Worm (Caenorhabditis elegans): Measurements from ENCODE around the gene F41C6.4.

DNA sequence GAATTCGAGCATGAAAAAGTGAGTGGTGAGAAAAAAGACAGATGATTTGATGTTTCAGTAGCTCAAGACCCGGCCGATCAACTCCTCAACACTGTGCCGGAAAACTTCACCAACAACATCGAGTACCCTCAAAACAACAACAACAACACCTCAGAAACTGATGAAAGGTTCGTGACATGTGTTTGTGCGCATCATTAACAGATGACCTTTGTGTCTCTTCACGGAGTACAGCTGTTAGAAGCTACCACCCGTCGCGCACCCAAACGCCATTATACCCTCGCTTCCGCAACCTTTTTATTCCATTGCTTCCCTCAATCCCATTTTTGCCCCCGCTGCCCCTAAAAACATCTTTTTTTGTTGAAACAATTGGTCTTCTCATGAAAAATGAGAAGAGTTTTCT lies 40.7 kb upstream of the F41C6.4 start:
- TF ChIP-seq nfya-1 (tag; optimal IDR thresholded peaks at IDR 0.05) (no peak), sdc-2 (tag; optimal IDR thresholded peaks at IDR 0.05) (no peak), pha-2 (tag; optimal IDR thresholded peaks at IDR 0.05) (no peak), rnt-1 (tag; optimal IDR thresholded peaks at IDR 0.05) (no peak), syd-9 (tag; optimal IDR thresholded peaks at IDR 0.05) (no peak), unc-86 (tag; optimal IDR thresholded peaks at IDR 0.05) (no peak), tbx-2 (tag; optimal IDR thresholded peaks at IDR 0.05) (no peak), unc-3 (GFP tag; conservative IDR thresholded peaks at IDR 0.05) (no peak), unc-3 (tag; optimal IDR thresholded peaks at IDR 0.05) (no peak), odd-2 (tag; optimal IDR thresholded peaks at IDR 0.05) (no peak), fkh-10 (GFP tag; optimal IDR thresholded peaks at IDR 0.05) (no peak), K09A11.1 (tag; optimal IDR thresholded peaks at IDR 0.05; ENCODE audit: insufficient read depth) (no peak), gmeb-2 (tag; optimal IDR thresholded peaks at IDR 0.05) (no peak), ceh-34 (tag; optimal IDR thresholded peaks at IDR 0.05) (no peak)

Data from whole organism, late embryonic.